Fruit fly (Drosophila melanogaster) whole organism, prepupa: ENCODE measurements around the gene Tis11.

Experiments used
- CG10669 ChIP-seq: fragments of 200-800 bp; sonication (Bioruptor generic); optimal IDR thresholded peaks from 3 replicates; lab custom pipeline; 2018; ENCODE audit warnings: missing biosample characterization, mild to moderate bottlenecking, missing genetic modification characterization, moderate library complexity
- CG11294 ChIP-seq: fragments of 200-800 bp; sonication (Bioruptor generic); IDR thresholded peaks from 2 replicates; pipeline ENCODE4 v1.3.6; 2022; ENCODE audit warnings: missing biosample characterization, missing genetic modification characterization
- CG16779 ChIP-seq: fragments of 200-800 bp; sonication (Bioruptor generic); optimal IDR thresholded peaks from 3 replicates; lab custom pipeline; 2017; ENCODE audit warnings: missing biosample characterization, mild to moderate bottlenecking, missing genetic modification characterization
- CG6854 ChIP-seq: fragments of 200-800 bp; sonication (Bioruptor generic); optimal IDR thresholded peaks from 2 replicates; lab custom pipeline; 2017; ENCODE audit warnings: missing biosample characterization, mild to moderate bottlenecking, missing genetic modification characterization

DNA sequence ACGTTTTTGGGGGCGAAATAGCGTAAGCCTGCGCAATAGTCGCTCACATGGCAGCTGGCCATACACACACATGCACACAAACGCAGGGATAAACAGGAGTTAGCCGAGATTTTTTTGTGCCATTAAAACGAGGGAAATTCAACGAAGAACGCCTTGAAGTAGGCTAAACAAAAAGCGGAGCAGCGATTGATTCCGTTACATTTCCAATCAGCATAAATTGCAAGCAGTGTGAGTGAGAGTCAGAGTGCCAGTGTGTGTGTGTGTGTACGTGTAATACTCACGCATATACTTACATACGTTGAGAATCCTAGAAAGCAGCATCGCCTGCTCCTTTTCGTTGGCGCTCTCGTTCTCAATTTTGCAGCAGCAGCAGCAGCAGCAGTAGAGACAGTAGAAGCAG is 26.0 kb upstream of the Tis11 start:
- TF ChIP-seq CG10669 (GFP tag; lab: Kevin White, UChicago) (no peak), CG16779 (tag; lab: Kevin White, UChicago) (no peak), CG11294 (GFP tag; lab: Robert Waterston, UW) (no peak), CG6854 (GFP tag; lab: Kevin White, UChicago) (no peak)
